Worm (Caenorhabditis elegans) whole organism, young adult: ENCODE data around the gene F54H12.7.

Source experiments
- B0019.2 ChIP-seq: fragments of 200-800 bp; sonication (Bioruptor generic); conservative IDR thresholded peaks from 2 replicates; pipeline ENCODE4 v1.3.6; 2022; ENCODE audit warnings: missing genetic modification reagents, missing genetic modification characterization, missing compliant biosample characterization
- B0261.1 ChIP-seq: sonication (generic microtip); optimal IDR thresholded peaks from 2 replicates; lab custom pipeline; 2016; ENCODE audit warnings: mild to moderate bottlenecking, missing genetic modification characterization, moderate library complexity, missing compliant biosample characterization
- C06A6.2 ChIP-seq: fragments of 200-800 bp; sonication (Bioruptor generic); conservative IDR thresholded peaks from 2 replicates; pipeline ENCODE4 v1.3.6; 2022; ENCODE audit warnings: missing genetic modification characterization, missing compliant biosample characterization
- D2030.7 ChIP-seq: fragments of 200-800 bp; sonication (Bioruptor generic); IDR thresholded peaks from 2 replicates; pipeline ENCODE4 v1.3.6; 2022; ENCODE audit warnings: missing genetic modification reagents, missing genetic modification characterization, missing compliant biosample characterization
- F33H1.4 ChIP-seq: fragments of 200-800 bp; sonication (Bioruptor generic); IDR thresholded peaks from 2 replicates; pipeline ENCODE4 v1.3.6; 2022; ENCODE audit warnings: missing genetic modification reagents, missing genetic modification characterization, missing compliant biosample characterization
- F57C9.4 ChIP-seq: sonication (generic microtip); optimal IDR thresholded peaks from 2 replicates; lab custom pipeline; 2017; ENCODE audit warnings: mild to moderate bottlenecking, missing genetic modification characterization, missing compliant biosample characterization
- ZK185.1 ChIP-seq: sonication (generic microtip); optimal IDR thresholded peaks from 2 replicates; lab custom pipeline; 2016; ENCODE audit warnings: mild to moderate bottlenecking, missing genetic modification characterization, missing compliant biosample characterization; ENCODE audit not compliant: poor library complexity, severe bottlenecking
- attf-3 ChIP-seq: fragments of 200-800 bp; sonication (Bioruptor generic); conservative IDR thresholded peaks from 2 replicates; pipeline ENCODE4 v1.3.6; 2022; ENCODE audit warnings: missing genetic modification reagents, missing genetic modification characterization, missing compliant biosample characterization
- attf-6 ChIP-seq: fragments of 200-800 bp; sonication (Bioruptor generic); IDR thresholded peaks from 2 replicates; pipeline ENCODE4 v1.3.6; 2022; ENCODE audit warnings: missing genetic modification reagents, missing genetic modification characterization, missing compliant biosample characterization
- bed-2 ChIP-seq: fragments of 200-800 bp; sonication (Bioruptor generic); IDR thresholded peaks from 2 replicates; pipeline ENCODE4 v1.3.6; 2022; ENCODE audit warnings: missing genetic modification reagents, missing genetic modification characterization, missing compliant biosample characterization
- ceh-91 ChIP-seq: fragments of 200-800 bp; sonication (Bioruptor generic); IDR thresholded peaks from 2 replicates; pipeline ENCODE4 v1.3.6; 2022; ENCODE audit warnings: missing genetic modification reagents, missing genetic modification characterization, missing compliant biosample characterization
- dox-1 ChIP-seq: fragments of 200-800 bp; sonication (Bioruptor generic); IDR thresholded peaks from 2 replicates; pipeline ENCODE4 v1.3.6; 2022; ENCODE audit warnings: missing genetic modification reagents, missing genetic modification characterization, missing compliant biosample characterization
- egl-18 ChIP-seq: fragments of 200-800 bp; sonication (Bioruptor generic); IDR thresholded peaks from 2 replicates; pipeline ENCODE4 v1.3.6; 2022; ENCODE audit warnings: missing genetic modification reagents, missing genetic modification characterization, missing compliant biosample characterization
- egrh-3 ChIP-seq: fragments of 200-800 bp; sonication (Bioruptor generic); IDR thresholded peaks from 2 replicates; pipeline ENCODE4 v1.3.6; 2022; ENCODE audit warnings: missing genetic modification reagents, missing genetic modification characterization, missing compliant biosample characterization
- gei-17 ChIP-seq: fragments of 200-800 bp; sonication (Bioruptor generic); optimal IDR thresholded peaks from 2 replicates; lab custom pipeline; 2018; ENCODE audit warnings: mild to moderate bottlenecking, missing genetic modification characterization, missing compliant biosample characterization
- him-1 ChIP-seq: sonication (generic microtip); optimal IDR thresholded peaks from 2 replicates; lab custom pipeline; 2016; ENCODE audit warnings: missing genotype, missing genetic modification reagents, missing genetic modification characterization, missing compliant biosample characterization
- lsl-1 ChIP-seq: fragments of 200-800 bp; sonication (Bioruptor generic); optimal IDR thresholded peaks from 2 replicates; lab custom pipeline; 2018; ENCODE audit warnings: mild to moderate bottlenecking, missing genetic modification characterization, moderate library complexity, missing compliant biosample characterization
- lsy-27 ChIP-seq: sonication (generic microtip); optimal IDR thresholded peaks from 2 replicates; lab custom pipeline; 2017; ENCODE audit warnings: missing genetic modification characterization, mild to moderate bottlenecking, missing compliant biosample characterization, antibody characterized with exemption, missing genotype, borderline replicate concordance; ENCODE audit not compliant: insufficient read depth
- madf-6 ChIP-seq: fragments of 200-800 bp; sonication (Bioruptor generic); IDR thresholded peaks from 2 replicates; pipeline ENCODE4 v1.3.6; 2022; ENCODE audit warnings: missing genetic modification reagents, missing genetic modification characterization, missing compliant biosample characterization
- nfya-1 ChIP-seq: sonication (generic microtip); optimal IDR thresholded peaks from 2 replicates; lab custom pipeline; 2017; ENCODE audit warnings: antibody characterized with exemption, missing compliant biosample characterization, missing genetic modification characterization, borderline replicate concordance; ENCODE audit not compliant: insufficient read depth
- nfya-2 ChIP-seq: fragments of 200-800 bp; sonication (Bioruptor generic); IDR thresholded peaks from 2 replicates; pipeline ENCODE4 v1.3.6; 2022; ENCODE audit warnings: missing genetic modification reagents, missing genetic modification characterization, missing compliant biosample characterization
- nhr-120 ChIP-seq: fragments of 200-800 bp; sonication (Bioruptor generic); IDR thresholded peaks from 2 replicates; pipeline ENCODE4 v1.3.6; 2022; ENCODE audit warnings: missing genetic modification characterization, missing compliant biosample characterization
- pha-4 ChIP-seq: fragments of 150-350 bp; sonication (generic microtip); optimal IDR thresholded peaks from 2 replicates; lab custom pipeline; 2014; ENCODE audit warnings: missing biosample characterization, missing genetic modification reagents, missing genetic modification characterization
- rcor-1 ChIP-seq: fragments of 200-800 bp; sonication (Bioruptor generic); IDR thresholded peaks from 2 replicates; pipeline ENCODE4 v1.3.6; 2022; ENCODE audit warnings: missing genetic modification reagents, missing genetic modification characterization, missing compliant biosample characterization
- snpc-3.4 ChIP-seq: sonication (generic microtip); optimal IDR thresholded peaks from 2 replicates; lab custom pipeline; 2017; ENCODE audit warnings: missing genetic modification characterization, mild to moderate bottlenecking, missing compliant biosample characterization, antibody characterized with exemption, moderate library complexity, missing genotype, missing genetic modification reagents
- snpc-4 ChIP-seq, 5 experiments: fragments of 150-350 bp in 1 of 5; sonication (generic microtip) in 4 of 5; optimal IDR thresholded peaks; 2 replicates each; lab custom pipeline; 2014 to 2018; ENCODE audit warnings: missing genetic modification characterization in 5 of 5, missing biosample characterization in 3 of 5, antibody characterized with exemption in 2 of 5, mild to moderate bottlenecking in 2 of 5, missing compliant biosample characterization in 2 of 5, missing genotype in 2 of 5, moderate library complexity in 2 of 5, missing genetic modification reagents in 1 of 5
- tbp1 ChIP-seq: fragments of 200-800 bp; sonication (Bioruptor generic); optimal IDR thresholded peaks from 2 replicates; lab custom pipeline; 2018; ENCODE audit warnings: mild to moderate bottlenecking, missing genetic modification characterization, missing compliant biosample characterization
- tlf-1 ChIP-seq: fragments of 200-800 bp; sonication (Bioruptor generic); optimal IDR thresholded peaks from 2 replicates; lab custom pipeline; 2018; ENCODE audit warnings: mild to moderate bottlenecking, missing genetic modification characterization, missing compliant biosample characterization
- unc-130 ChIP-seq: sonication (generic microtip); optimal IDR thresholded peaks from 2 replicates; lab custom pipeline; 2016; ENCODE audit warnings: missing genetic modification reagents, missing genetic modification characterization, missing compliant biosample characterization
- xnd-1 ChIP-seq: sonication (generic microtip); optimal IDR thresholded peaks from 2 replicates; lab custom pipeline; 2016; ENCODE audit warnings: missing genotype, missing genetic modification reagents, missing genetic modification characterization, missing compliant biosample characterization
- zfh-2 ChIP-seq: fragments of 200-800 bp; sonication (Bioruptor generic); conservative IDR thresholded peaks from 2 replicates; pipeline ENCODE4 v1.3.6; 2022; ENCODE audit warnings: missing genetic modification reagents, missing genetic modification characterization, missing compliant biosample characterization
- ztf-26 ChIP-seq: sonication (generic microtip); optimal IDR thresholded peaks from 2 replicates; lab custom pipeline; 2017; ENCODE audit warnings: missing genetic modification characterization, missing compliant biosample characterization
- ztf-3 ChIP-seq: fragments of 200-800 bp; sonication (Bioruptor generic); optimal IDR thresholded peaks from 2 replicates; lab custom pipeline; 2018; ENCODE audit warnings: mild to moderate bottlenecking, missing genetic modification characterization, missing compliant biosample characterization
- ztf-6 ChIP-seq: fragments of 200-800 bp; sonication (Bioruptor generic); IDR thresholded peaks from 2 replicates; pipeline ENCODE4 v1.3.6; 2022; ENCODE audit warnings: missing genetic modification reagents, missing genetic modification characterization, missing compliant biosample characterization

F54H12.7 gene

DNA sequence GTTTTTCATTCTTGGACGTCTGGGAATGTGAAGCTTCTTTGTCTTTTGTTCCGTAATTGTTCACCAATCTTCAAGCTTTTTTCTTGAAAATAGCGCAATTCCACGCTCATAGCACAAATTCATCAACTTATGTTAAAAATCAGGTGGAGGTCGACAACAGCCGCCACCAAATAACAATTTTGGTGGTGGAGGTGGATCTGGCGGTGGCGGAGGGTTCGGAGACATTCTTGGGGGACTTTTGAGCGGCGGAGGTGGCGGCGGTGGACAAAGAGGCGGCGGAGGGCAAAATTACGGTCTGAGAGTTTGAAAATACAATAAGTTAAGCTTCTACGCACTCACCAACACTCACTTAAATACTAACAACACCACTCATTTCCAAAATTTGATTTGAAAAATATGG is 12.8 kb downstream of the F54H12.7 start:
- peak; percentile 65 for TF ChIP-seq zfh-2 (GFP tag; lab: Robert Waterston, UW)
- TF ChIP-seq snpc-4 (GFP tag; optimal IDR thresholded peaks at IDR 0.05; lab: Kevin White, UChicago) = no peak
- TF ChIP-seq snpc-4 (tag; optimal IDR thresholded peaks at IDR 0.05; lab: Kevin White, UChicago) = no peak
- TF ChIP-seq ztf-6 (GFP tag; lab: Robert Waterston, UW) = 0 out of 2 replicates have a peak, but pooled peaks have one; percentile 16
- TF ChIP-seq tbp1 (GFP tag; lab: Kevin White, UChicago) = no peak
- no peak for TF ChIP-seq ztf-26 (tag; lab: Kevin White, UChicago)
- TF ChIP-seq egrh-3 = peak; percentile 8; the same call in 1 of the 2 replicates
- TF ChIP-seq xnd-1 = no peak
- no peak for TF ChIP-seq pha-4
- TF ChIP-seq C06A6.2 (GFP tag; lab: Robert Waterston, UW) = no peak

DNA sequence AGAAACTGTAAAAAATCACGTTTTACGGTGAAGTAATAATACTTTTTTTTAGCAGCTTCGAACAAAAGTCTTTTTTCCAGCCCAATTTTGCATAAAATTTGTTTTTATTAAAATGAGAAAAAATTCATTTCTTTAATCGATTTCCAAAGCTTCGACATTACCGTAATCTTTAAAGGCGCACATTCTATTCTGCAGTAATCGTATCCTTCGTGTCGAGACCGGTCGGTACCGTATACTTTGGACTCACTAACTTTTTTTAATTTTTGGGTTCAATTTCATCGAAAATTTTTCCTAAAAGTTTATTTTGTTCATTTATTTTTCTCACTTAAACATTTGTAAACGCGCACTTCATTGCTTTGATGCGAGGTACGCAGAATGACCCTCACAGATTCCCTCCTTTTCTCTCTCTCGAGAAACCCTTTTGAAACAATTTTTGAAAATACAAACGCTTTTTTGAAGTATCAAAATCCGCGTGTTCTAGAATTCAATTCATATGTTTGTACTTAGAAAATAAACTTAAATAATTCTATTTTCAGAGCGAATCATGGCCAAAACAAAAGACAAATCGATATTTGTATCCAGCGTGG is 17.5 kb downstream of the F54H12.7 start, which contains the start of gene hrpk-2:
Gene hrpk-2, plus strand, starts transcription at position 537 of the 587 bp plus-strand sequence.
- TF ChIP-seq B0261.1 (tag; lab: Kevin White, UChicago) (no peak), snpc-3.4 (peak; percentile 28), gei-17 (GFP tag; lab: Kevin White, UChicago) (no peak), lsy-27 (no peak), F33H1.4 (GFP tag; lab: Robert Waterston, UW) (peak; percentile 73), F57C9.4 (tag; lab: Kevin White, UChicago) (no peak), nfya-1 (no peak), madf-6 (GFP tag; lab: Robert Waterston, UW) (peak; percentile 65; the same call in 1 of the 2 replicates), xnd-1 (peak; percentile 27), B0019.2 (GFP tag; lab: Robert Waterston, UW) (peak; percentile 19; the same call in 1 of the 2 replicates), lsl-1 (peak; percentile 81), D2030.7 (GFP tag; lab: Robert Waterston, UW) (no peak), tlf-1 (GFP tag; lab: Kevin White, UChicago) (no peak)

DNA sequence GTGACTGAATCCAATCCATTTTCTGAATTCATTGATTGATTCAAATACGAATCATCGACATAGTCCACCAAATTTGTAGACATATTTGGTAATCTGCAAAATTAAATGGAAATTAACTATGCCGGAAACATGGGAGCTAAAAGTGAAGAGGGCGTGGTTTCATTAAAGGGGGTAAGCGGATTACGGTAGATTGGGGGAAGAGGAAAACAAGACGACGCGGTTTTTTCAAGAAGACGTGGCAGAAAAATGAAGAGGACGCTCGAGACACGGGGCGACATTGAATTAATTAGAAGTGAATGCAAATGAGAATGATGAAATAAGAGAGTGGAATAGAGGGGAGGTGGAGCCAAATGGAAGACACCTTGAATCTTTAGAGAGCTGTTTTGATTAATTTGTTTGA is 27.2 kb downstream of the F54H12.7 start, which contains the start of gene npr-17:
Gene npr-17, minus strand, starts transcription at position 101 of the 400 bp plus-strand sequence.
- TF ChIP-seq nhr-120 (no peak), egl-18 (GFP tag; lab: Robert Waterston, UW) (no peak), dox-1 (GFP tag; lab: Robert Waterston, UW) (no peak), nfya-2 (GFP tag; lab: Robert Waterston, UW) (no peak), rcor-1 (GFP tag; lab: Robert Waterston, UW) (no peak), bed-2 (GFP tag; lab: Robert Waterston, UW) (no peak), attf-3 (GFP tag; lab: Robert Waterston, UW) (no peak), unc-130 (GFP tag; lab: Kevin White, UChicago) (no peak), ceh-91 (GFP tag; lab: Robert Waterston, UW) (no peak), him-1 (tag; lab: Kevin White, UChicago) (no peak), ZK185.1 (tag; lab: Kevin White, UChicago) (no peak), attf-6 (no peak), ztf-3 (no peak)
